Fruit fly (Drosophila melanogaster): ENCODE results near the gene CG34041.

- no peak for TF ChIP-seq psq (GFP tag; optimal IDR thresholded peaks at IDR 0.05)
- no peak for TF ChIP-seq pan (optimal IDR thresholded peaks at IDR 0.05)
- TF ChIP-seq dsf (GFP tag; optimal IDR thresholded peaks at IDR 0.05; ENCODE audit: borderline replicate concordance) = no peak
- no peak for TF ChIP-seq usp (GFP tag; optimal IDR thresholded peaks at IDR 0.05)
- no peak for TF ChIP-seq h (GFP tag; optimal IDR thresholded peaks at IDR 0.05)
- no peak for TF ChIP-seq foxo (GFP tag; optimal IDR thresholded peaks at IDR 0.05)
- TF ChIP-seq Sp1 (GFP tag; optimal IDR thresholded peaks at IDR 0.05) = no peak
- no peak for TF ChIP-seq br (GFP tag; optimal IDR thresholded peaks at IDR 0.05)
- TF ChIP-seq Myc (optimal IDR thresholded peaks at IDR 0.05) = no peak
Measured at dm6 chr3R:30470690-30471089, 37.1 kb upstream of the CG34041 start.
